Fruit fly (Drosophila melanogaster): Measurements from ENCODE around the gene CG6576.

The CG6576 gene

dm6 chr3L:8729565-8729964, 26.2 kb upstream of the CG6576 start, which contains the start of gene Cp19:
Gene Cp19, plus strand, starts transcription at chr3L:8729865.
- TF ChIP-seq h (optimal IDR thresholded peaks at IDR 0.05) = no peak
- no peak for TF ChIP-seq insv (optimal IDR thresholded peaks at IDR 0.05)
- no peak for TF ChIP-seq psq (optimal IDR thresholded peaks at IDR 0.05)
- no peak for TF ChIP-seq ttk (optimal IDR thresholded peaks at IDR 0.05)
- TF ChIP-seq Myc (optimal IDR thresholded peaks at IDR 0.05) = no peak
- TF ChIP-seq Sin3A (optimal IDR thresholded peaks at IDR 0.05) = no peak

- TF ChIP-seq Myc (optimal IDR thresholded peaks at IDR 0.05) (no peak), Sin3A (optimal IDR thresholded peaks at IDR 0.05) (no peak), insv (optimal IDR thresholded peaks at IDR 0.05) (no peak), psq (optimal IDR thresholded peaks at IDR 0.05) (no peak), ttk (optimal IDR thresholded peaks at IDR 0.05) (no peak), h (optimal IDR thresholded peaks at IDR 0.05) (no peak)
These were observed 24.2 kb upstream of the CG6576 start, which contains the start of gene Cp16 for dm6 chr3L:8731494-8731994. Gene Cp16, plus strand, starts transcription at chr3L:8731944.

- TF ChIP-seq psq (optimal IDR thresholded peaks at IDR 0.05) (no peak), Sin3A (optimal IDR thresholded peaks at IDR 0.05) (no peak), Myc (optimal IDR thresholded peaks at IDR 0.05) (no peak), ttk (optimal IDR thresholded peaks at IDR 0.05) (no peak), insv (optimal IDR thresholded peaks at IDR 0.05) (no peak), h (optimal IDR thresholded peaks at IDR 0.05) (no peak)
These were observed 14.7 kb upstream of the CG6576 start for dm6 chr3L:8741051-8741468.

dm6 chr3L:8745210-8745609, 10.6 kb upstream of the CG6576 start, which contains the start of gene Prm:
Gene Prm, minus strand, starts transcription at chr3L:8745310.
- no peak for TF ChIP-seq psq (optimal IDR thresholded peaks at IDR 0.05)
- TF ChIP-seq Myc (optimal IDR thresholded peaks at IDR 0.05) = no peak
- no peak for TF ChIP-seq Sin3A (optimal IDR thresholded peaks at IDR 0.05)
- no peak for TF ChIP-seq insv (optimal IDR thresholded peaks at IDR 0.05)
- no peak for TF ChIP-seq h (optimal IDR thresholded peaks at IDR 0.05)
- no peak for TF ChIP-seq ttk (optimal IDR thresholded peaks at IDR 0.05)

DNA sequence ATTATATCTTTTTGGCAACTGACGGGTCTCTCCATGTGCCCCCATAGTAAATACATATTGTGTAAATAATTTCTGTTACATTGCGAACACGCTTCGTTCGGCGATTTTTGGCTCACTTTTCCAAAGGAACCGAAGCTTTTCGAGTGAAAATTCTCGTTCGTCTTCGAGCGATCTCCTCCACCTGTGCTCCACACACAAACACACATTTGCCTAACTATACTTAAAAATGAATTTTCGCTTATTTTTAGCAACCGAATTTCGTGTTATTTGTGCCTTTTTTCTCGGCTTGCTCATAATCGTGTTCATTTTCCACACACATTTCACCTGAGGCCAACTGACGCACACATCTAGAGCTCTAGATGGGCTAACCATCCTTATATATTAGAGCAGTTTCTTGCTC, 9.3 kb upstream of the CG6576 start:
- TF ChIP-seq insv (optimal IDR thresholded peaks at IDR 0.05) (no peak), Sin3A (optimal IDR thresholded peaks at IDR 0.05) (no peak), ttk (optimal IDR thresholded peaks at IDR 0.05) (no peak), Myc (optimal IDR thresholded peaks at IDR 0.05) (no peak), h (optimal IDR thresholded peaks at IDR 0.05) (no peak), psq (optimal IDR thresholded peaks at IDR 0.05) (no peak)

DNA sequence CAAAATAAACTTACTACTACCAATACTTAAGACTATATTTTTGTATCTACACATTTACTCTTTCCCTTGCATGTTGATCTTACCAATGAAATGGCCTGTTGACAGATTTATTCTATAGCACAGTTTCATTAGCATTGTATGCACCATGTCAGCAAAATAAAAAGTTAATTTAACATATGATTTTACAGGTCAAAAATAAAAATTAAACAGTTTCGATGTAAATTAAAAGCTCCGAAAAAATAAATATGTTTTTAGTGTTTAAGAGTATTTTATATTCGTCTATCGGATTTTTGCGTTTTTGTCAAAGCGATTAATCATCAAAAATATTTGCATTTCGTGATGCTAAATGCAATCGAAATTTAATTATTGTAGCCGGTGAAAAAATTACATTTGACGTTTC, 7.5 kb upstream of the CG6576 start:
- TF ChIP-seq Sin3A (optimal IDR thresholded peaks at IDR 0.05) = no peak
- no peak for TF ChIP-seq ttk (optimal IDR thresholded peaks at IDR 0.05)
- TF ChIP-seq Myc (optimal IDR thresholded peaks at IDR 0.05) = no peak
- no peak for TF ChIP-seq h (optimal IDR thresholded peaks at IDR 0.05)
- TF ChIP-seq psq (optimal IDR thresholded peaks at IDR 0.05) = no peak
- TF ChIP-seq insv (optimal IDR thresholded peaks at IDR 0.05) = no peak

dm6 chr3L:8748839-8749238, 7.0 kb upstream of the CG6576 start:
- TF ChIP-seq insv (optimal IDR thresholded peaks at IDR 0.05) (no peak), Sin3A (optimal IDR thresholded peaks at IDR 0.05) (no peak), h (optimal IDR thresholded peaks at IDR 0.05) (no peak), ttk (optimal IDR thresholded peaks at IDR 0.05) (no peak), psq (optimal IDR thresholded peaks at IDR 0.05) (no peak), Myc (optimal IDR thresholded peaks at IDR 0.05) (no peak)

DNA sequence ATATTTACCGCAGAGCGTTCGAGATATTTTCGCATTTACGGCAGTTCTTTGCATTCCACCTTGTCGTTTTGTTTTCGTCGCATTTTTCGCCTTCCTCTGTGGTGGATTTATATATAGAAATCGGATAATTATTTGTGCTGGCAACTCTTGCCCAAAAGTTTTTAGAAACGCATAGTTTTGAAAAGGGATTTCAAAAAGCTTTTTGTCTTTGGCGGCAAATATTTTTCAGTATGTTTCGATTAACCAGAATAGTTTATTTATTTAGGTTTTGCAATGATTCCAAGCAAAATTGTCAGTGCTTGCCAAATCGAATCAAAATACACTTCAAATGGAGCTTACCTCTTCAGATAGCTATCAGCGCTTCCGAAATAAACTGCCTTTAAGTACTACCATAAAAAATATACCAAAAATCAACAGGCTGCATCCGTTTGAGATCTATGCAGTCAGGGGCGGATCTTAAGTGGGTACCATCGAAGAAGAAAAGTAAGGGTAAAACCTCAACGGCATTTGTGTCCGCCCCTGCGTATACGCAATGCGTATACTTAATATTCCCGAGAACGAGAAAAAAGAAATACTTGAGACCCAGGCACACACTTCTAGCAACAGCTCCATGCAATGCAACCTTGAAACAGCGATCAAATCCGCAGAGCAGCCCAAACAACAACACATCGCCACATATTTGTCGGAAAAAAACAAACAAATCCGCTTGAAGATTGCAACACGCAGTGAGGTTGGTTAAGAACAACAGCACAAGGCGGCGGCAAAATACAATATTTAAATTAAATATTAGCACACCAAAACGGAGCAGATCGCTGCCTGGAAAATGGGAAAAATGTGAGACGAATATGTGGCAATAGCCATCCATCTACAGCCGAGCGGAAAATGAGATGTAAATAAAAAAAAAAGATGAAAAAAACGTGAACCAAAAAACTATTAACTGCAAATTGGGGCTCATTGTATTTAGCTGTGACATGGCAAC, 5.8 kb upstream of the CG6576 start, which contains the start of gene CG13306:
TSS of gene CG13306 (minus strand) at position 51 of the 979 bp plus-strand sequence.
- TF ChIP-seq h (optimal IDR thresholded peaks at IDR 0.05) (no peak), ttk (optimal IDR thresholded peaks at IDR 0.05) (no peak), psq (optimal IDR thresholded peaks at IDR 0.05) (no peak), Sin3A (optimal IDR thresholded peaks at IDR 0.05) (no peak), Myc (optimal IDR thresholded peaks at IDR 0.05) (no peak), insv (optimal IDR thresholded peaks at IDR 0.05) (no peak)

dm6 chr3L:8751262-8751661, 4.5 kb upstream of the CG6576 start:
- TF ChIP-seq insv (optimal IDR thresholded peaks at IDR 0.05) (no peak), Sin3A (optimal IDR thresholded peaks at IDR 0.05) (no peak), Myc (optimal IDR thresholded peaks at IDR 0.05) (no peak), psq (optimal IDR thresholded peaks at IDR 0.05) (no peak)

dm6 chr3L:8753592-8753991, 2.2 kb upstream of the CG6576 start, which contains the start of gene Fhos:
Gene Fhos, plus strand, starts transcription at chr3L:8753619.
- no peak for TF ChIP-seq psq (optimal IDR thresholded peaks at IDR 0.05)
- TF ChIP-seq h (optimal IDR thresholded peaks at IDR 0.05) = no peak
- no peak for TF ChIP-seq Sin3A (optimal IDR thresholded peaks at IDR 0.05)
- TF ChIP-seq insv (optimal IDR thresholded peaks at IDR 0.05) = no peak
- TF ChIP-seq Myc (optimal IDR thresholded peaks at IDR 0.05) = no peak
- TF ChIP-seq ttk (optimal IDR thresholded peaks at IDR 0.05) = no peak

DNA sequence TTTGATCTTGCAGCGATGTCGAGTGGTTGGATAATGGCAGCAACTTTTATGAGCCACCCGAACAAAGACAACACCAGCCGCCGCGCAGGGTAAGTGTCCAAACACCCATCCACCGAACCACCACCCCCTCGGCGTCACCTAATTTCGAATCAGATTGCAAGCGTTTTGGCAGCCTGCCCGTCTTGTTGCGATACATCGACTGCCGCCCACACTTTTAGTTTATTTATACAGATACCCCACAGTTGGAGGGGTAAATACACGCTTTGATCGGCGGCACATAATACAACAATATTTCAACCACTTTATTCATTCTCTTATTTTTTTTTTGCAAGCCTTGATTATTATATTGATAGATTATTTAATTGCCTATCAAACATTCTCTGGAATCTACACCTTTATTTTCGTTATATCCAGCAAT, 7.3 kb downstream of the CG6576 start:
- TF ChIP-seq insv (optimal IDR thresholded peaks at IDR 0.05) = no peak
- no peak for TF ChIP-seq Sin3A (optimal IDR thresholded peaks at IDR 0.05)
- TF ChIP-seq psq (optimal IDR thresholded peaks at IDR 0.05) = no peak
- no peak for TF ChIP-seq ttk (optimal IDR thresholded peaks at IDR 0.05)
- TF ChIP-seq h (optimal IDR thresholded peaks at IDR 0.05) = no peak
- no peak for TF ChIP-seq Myc (optimal IDR thresholded peaks at IDR 0.05)

DNA sequence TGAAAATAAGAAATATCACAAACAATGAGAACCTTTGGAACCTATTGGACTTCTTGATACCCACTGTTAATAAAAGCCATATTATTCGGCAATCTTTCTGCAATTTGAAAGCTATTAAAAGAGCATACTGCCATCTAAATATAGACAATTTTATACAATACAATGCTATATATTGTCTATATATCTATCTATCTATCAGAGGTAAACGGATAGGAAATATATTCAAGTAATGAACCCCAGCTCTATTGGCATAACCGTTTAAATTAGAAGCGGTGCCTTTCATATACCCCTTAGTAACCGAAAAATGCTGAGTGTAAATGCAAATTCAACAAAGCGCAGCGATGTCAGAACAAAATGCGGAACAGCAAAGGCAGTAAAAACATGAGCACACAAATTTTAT, 8.0 kb downstream of the CG6576 start:
- TF ChIP-seq ttk (optimal IDR thresholded peaks at IDR 0.05) = no peak
- no peak for TF ChIP-seq Sin3A (optimal IDR thresholded peaks at IDR 0.05)
- no peak for TF ChIP-seq h (optimal IDR thresholded peaks at IDR 0.05)
- no peak for TF ChIP-seq psq (optimal IDR thresholded peaks at IDR 0.05)
- no peak for TF ChIP-seq insv (optimal IDR thresholded peaks at IDR 0.05)
- TF ChIP-seq Myc (optimal IDR thresholded peaks at IDR 0.05) = no peak

Data from Kc167 (cell line).